Fruit fly (Drosophila melanogaster) whole organism: ENCODE data around the gene mib1.

Experiments
- CG8478 ChIP-seq: fragments of >200 bp; optimal IDR thresholded peaks from 2 replicates; lab custom pipeline; 2018; ENCODE audit warnings: inconsistent platforms
- Dll ChIP-seq: fragments of >200 bp; optimal IDR thresholded peaks from 2 replicates; lab custom pipeline; 2017
- EcR ChIP-seq, 2 experiments: fragments of >200 bp; optimal IDR thresholded peaks; 2 replicates each; lab custom pipeline; 2017; ENCODE audit warnings: missing biosample characterization in 2 of 2, missing genetic modification characterization in 2 of 2, missing genetic modification reagents in 2 of 2
- psq ChIP-seq: fragments of >200 bp; optimal IDR thresholded peaks from 2 replicates; lab custom pipeline; 2017

dm6 chr3L:15977565-15977964 is 34.0 kb downstream of the mib1 start:
- TF ChIP-seq Dll (lab: Kevin White, UChicago): no peak
- no peak for TF ChIP-seq CG8478
- no peak for TF ChIP-seq psq
- no peak for TF ChIP-seq EcR (GFP tag; optimal IDR thresholded peaks at IDR 0.05; lab: Kevin White, UChicago)
